Worm (Caenorhabditis elegans): Measurements from ENCODE around the gene clec-204.

Gene clec-204

ce11 chrV:1804645-1805559 is 47.9 kb downstream of the clec-204 start, which contains the start of the genes hsp-16.2 and hsp-16.41 (continued):
- no peak for TF ChIP-seq unc-62 (GFP tag; optimal IDR thresholded peaks at IDR 0.05)
- peak; percentile 97 for TF ChIP-seq ama-1 (optimal IDR thresholded peaks at IDR 0.05)
- TF ChIP-seq Y55F3AM.14 (GFP tag; optimal IDR thresholded peaks at IDR 0.05): no peak
- no peak for TF ChIP-seq peb-1 (tag; optimal IDR thresholded peaks at IDR 0.05)
- peak; percentile 65 for TF ChIP-seq F13H6.1 (tag; optimal IDR thresholded peaks at IDR 0.05)
- TF ChIP-seq zag-1 (tag; optimal IDR thresholded peaks at IDR 0.05): no peak
- TF ChIP-seq nhr-237 (tag; optimal IDR thresholded peaks at IDR 0.05): no peak
- TF ChIP-seq unc-39 (tag; optimal IDR thresholded peaks at IDR 0.05): no peak
- TF ChIP-seq egl-27 (tag; optimal IDR thresholded peaks at IDR 0.05): no peak
- TF ChIP-seq ZK546.5 (tag; optimal IDR thresholded peaks at IDR 0.05): no peak
- no peak for TF ChIP-seq elt-3 (tag; optimal IDR thresholded peaks at IDR 0.05)
- no peak for TF ChIP-seq nhr-25 (tag; optimal IDR thresholded peaks at IDR 0.05)
- no peak for TF ChIP-seq nhr-11 (tag; optimal IDR thresholded peaks at IDR 0.05)

- TF ChIP-seq blmp-1 (tag; optimal IDR thresholded peaks at IDR 0.05; ENCODE audit: insufficient read depth) (no peak), crh-2 (tag; optimal IDR thresholded peaks at IDR 0.05) (peak; percentile 26), ama-1 (optimal IDR thresholded peaks at IDR 0.05) (peak; percentile 82), ztf-4 (tag; optimal IDR thresholded peaks at IDR 0.05) (peak; percentile 21), peb-1 (tag; optimal IDR thresholded peaks at IDR 0.05) (no peak), lin-11 (tag; optimal IDR thresholded peaks at IDR 0.05) (no peak), mbf-1 (tag; optimal IDR thresholded peaks at IDR 0.05) (no peak), nhr-21 (tag; optimal IDR thresholded peaks at IDR 0.05) (no peak), aly-2 (tag; optimal IDR thresholded peaks at IDR 0.05) (no peak), C34F6.9 (tag; optimal IDR thresholded peaks at IDR 0.05) (peak; percentile 70), unc-39 (tag; optimal IDR thresholded peaks at IDR 0.05) (no peak), zag-1 (tag; optimal IDR thresholded peaks at IDR 0.05) (no peak), fos-1 (tag; optimal IDR thresholded peaks at IDR 0.05) (no peak)
These were observed 48.9 kb downstream of the clec-204 start for ce11 chrV:1805724-1806316.

DNA sequence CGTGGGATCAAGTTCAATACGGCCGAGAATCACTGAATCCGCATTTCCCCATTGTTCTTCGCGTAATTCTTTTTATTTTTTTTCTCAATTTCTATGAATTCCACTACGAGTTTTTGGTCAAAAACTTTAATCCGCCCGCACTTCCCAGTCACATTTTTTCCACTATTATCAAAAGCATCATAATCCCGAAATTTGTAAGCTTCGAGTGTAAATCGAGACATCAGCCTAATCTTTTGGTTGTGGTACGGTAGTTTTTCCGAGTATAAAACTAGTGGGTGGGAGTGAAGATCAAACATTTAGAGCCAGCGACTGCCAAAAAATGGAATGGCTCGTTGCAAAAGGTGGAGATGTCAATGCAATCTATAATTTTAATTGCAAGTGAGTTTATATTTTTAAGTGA is 50.2 kb downstream of the clec-204 start, which contains the start of gene srt-42:
srt-42 (plus strand) TSS at position 301 of the 400 bp plus-strand sequence.
- no peak for TF ChIP-seq ceh-82 (tag; optimal IDR thresholded peaks at IDR 0.05)
- no peak for TF ChIP-seq sma-3 (GFP tag; optimal IDR thresholded peaks at IDR 0.05)
- TF ChIP-seq elt-1 (tag; optimal IDR thresholded peaks at IDR 0.05): no peak
- TF ChIP-seq lin-11 (tag; optimal IDR thresholded peaks at IDR 0.05): no peak
- TF ChIP-seq nhr-6 (tag; optimal IDR thresholded peaks at IDR 0.05): no peak
- TF ChIP-seq nhr-11 (tag; optimal IDR thresholded peaks at IDR 0.05): no peak
- no peak for TF ChIP-seq nhr-77 (tag; optimal IDR thresholded peaks at IDR 0.05)
- no peak for TF ChIP-seq lsy-2 (tag; optimal IDR thresholded peaks at IDR 0.05)
- no peak for TF ChIP-seq nhr-21 (tag; optimal IDR thresholded peaks at IDR 0.05)
- no peak for TF ChIP-seq C34F6.9 (tag; optimal IDR thresholded peaks at IDR 0.05)
- TF ChIP-seq sem-4 (tag; optimal IDR thresholded peaks at IDR 0.05): no peak
- TF ChIP-seq gmeb-1 (tag; optimal IDR thresholded peaks at IDR 0.05): no peak
- TF ChIP-seq egl-27 (tag; optimal IDR thresholded peaks at IDR 0.05): no peak
- no peak for TF ChIP-seq zag-1 (tag; optimal IDR thresholded peaks at IDR 0.05)
- TF ChIP-seq unc-55 (GFP tag; optimal IDR thresholded peaks at IDR 0.05): no peak
- no peak for TF ChIP-seq skn-1 (tag; optimal IDR thresholded peaks at IDR 0.05)

All from whole organism, L2 larva.